Worm (Caenorhabditis elegans): ENCODE data around the gene F55G7.1.

DNA sequence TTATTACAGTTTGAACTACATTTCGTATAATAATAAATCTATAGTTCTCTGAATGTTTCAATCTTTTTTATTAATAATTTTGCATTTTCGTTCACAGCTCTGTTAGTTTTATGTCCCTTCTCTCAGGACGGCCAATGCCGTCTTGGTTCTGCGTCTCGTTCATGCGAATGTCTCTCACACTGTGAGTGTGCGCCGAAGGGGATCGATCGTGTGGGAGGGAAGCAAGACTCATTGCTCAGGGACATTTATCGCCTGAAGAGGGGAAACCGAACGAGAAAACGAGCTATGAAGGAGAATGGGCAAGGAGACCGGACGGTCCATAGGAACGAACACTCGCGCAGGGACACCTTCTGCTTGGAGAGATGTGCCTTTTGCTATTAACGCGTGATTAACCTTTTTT, 25.2 kb upstream of the F55G7.1 start:
- TF ChIP-seq pha-4 (tag; optimal IDR thresholded peaks at IDR 0.05) (no peak), Y22D7AL.16 (tag; optimal IDR thresholded peaks at IDR 0.05) (no peak), ama-1 (optimal IDR thresholded peaks at IDR 0.05) (no peak), F13H6.1 (tag; optimal IDR thresholded peaks at IDR 0.05) (no peak), ceh-19 (GFP tag; optimal IDR thresholded peaks at IDR 0.05) (no peak), ahr-1 (tag; optimal IDR thresholded peaks at IDR 0.05) (no peak), ceh-2 (tag; optimal IDR thresholded peaks at IDR 0.05) (no peak), ceh-14 (tag; optimal IDR thresholded peaks at IDR 0.05) (no peak), lin-11 (tag; optimal IDR thresholded peaks at IDR 0.05) (no peak), sox-4 (tag; optimal IDR thresholded peaks at IDR 0.05) (no peak), elt-2 (tag; optimal IDR thresholded peaks at IDR 0.05) (no peak)
